Worm (Caenorhabditis elegans) whole organism, L1 larva: Measurements from ENCODE around the gene F46G11.4.
A peak's percentile ranks its signal among the peaks of the same experiment; 100 is the strongest.

Experiments used
- C16A3.4 ChIP-seq: fragments of 150-350 bp; optimal IDR thresholded peaks from 2 replicates; lab custom pipeline; 2014; ENCODE audit warnings: missing biosample characterization, missing genetic modification characterization
- ceh-82 ChIP-seq, 3 experiments: fragments of 150-350 bp in 1 of 3; sonication (generic microtip) in 2 of 3; optimal IDR thresholded peaks; 2 replicates each; lab custom pipeline; 2014 to 2017; ENCODE audit warnings: missing biosample characterization in 3 of 3, missing genetic modification characterization in 3 of 3
- ceh-88 ChIP-seq: fragments of 200-800 bp; sonication (Bioruptor generic); IDR thresholded peaks from 2 replicates; pipeline ENCODE4 v1.3.6; 2022; ENCODE audit warnings: missing genetic modification characterization, missing compliant biosample characterization
- lin-13 ChIP-seq: fragments of 150-350 bp; optimal IDR thresholded peaks from 2 replicates; lab custom pipeline; 2014; ENCODE audit warnings: missing biosample characterization, missing genetic modification reagents, missing genetic modification characterization
- lsy-2 ChIP-seq, 2 experiments: fragments of 150-350 bp; optimal IDR thresholded peaks; 2 replicates each; lab custom pipeline; 2014; ENCODE audit warnings: missing biosample characterization in 2 of 2, missing genetic modification characterization in 2 of 2
- nhr-11 ChIP-seq: fragments of 150-350 bp; optimal IDR thresholded peaks from 2 replicates; lab custom pipeline; 2014; ENCODE audit warnings: missing biosample characterization, missing genetic modification characterization
- rnt-1 ChIP-seq: sonication (generic microtip); optimal IDR thresholded peaks from 2 replicates; lab custom pipeline; 2016; ENCODE audit warnings: mild to moderate bottlenecking, missing genetic modification characterization, moderate library complexity, missing compliant biosample characterization
- snpc-4 ChIP-seq: fragments of 150-350 bp; optimal IDR thresholded peaks from 2 replicates; lab custom pipeline; 2014; ENCODE audit warnings: missing biosample characterization, missing genetic modification characterization
- snu-23 ChIP-seq: sonication (generic microtip); optimal IDR thresholded peaks from 2 replicates; lab custom pipeline; 2016; ENCODE audit warnings: missing genetic modification characterization, missing compliant biosample characterization
- swsn-7 ChIP-seq: sonication (generic microtip); optimal IDR thresholded peaks from 2 replicates; lab custom pipeline; 2016; ENCODE audit warnings: missing genetic modification characterization, missing compliant biosample characterization
- tbx-2 ChIP-seq: sonication (generic microtip); optimal IDR thresholded peaks from 2 replicates; lab custom pipeline; 2016; ENCODE audit warnings: missing genetic modification characterization, missing compliant biosample characterization
- xbp-1 ChIP-seq: sonication (generic microtip); optimal IDR thresholded peaks from 2 replicates; lab custom pipeline; 2016; ENCODE audit warnings: missing genetic modification characterization, missing compliant biosample characterization
- ztf-11 ChIP-seq, 2 experiments: sonication (generic microtip); optimal IDR thresholded peaks; 2 replicates each; lab custom pipeline; 2016 to 2017; ENCODE audit warnings: missing genetic modification characterization in 2 of 2, missing biosample characterization in 1 of 2, missing compliant biosample characterization in 1 of 2

- no peak for TF ChIP-seq ceh-88 (GFP tag; lab: Robert Waterston, UW)
- peak; percentile 9 for TF ChIP-seq xbp-1 (tag; lab: Kevin White, UChicago)
- no peak for TF ChIP-seq C16A3.4 (tag; lab: Kevin White, UChicago)
- TF ChIP-seq snpc-4 (tag; lab: Kevin White, UChicago) = no peak
- TF ChIP-seq tbx-2 (tag; lab: Kevin White, UChicago) = no peak
- TF ChIP-seq ceh-82 (tag; optimal IDR thresholded peaks at IDR 0.05; lab: Kevin White, UChicago) = peak in 1 of 3 experiments; percentile 19
- no peak for TF ChIP-seq lin-13 (GFP tag; lab: Kevin White, UChicago)
- TF ChIP-seq snu-23 = peak; percentile 26
- no peak for TF ChIP-seq lsy-2 (tag; optimal IDR thresholded peaks at IDR 0.05; lab: Kevin White, UChicago)
- no peak for TF ChIP-seq nhr-11 (tag; lab: Kevin White, UChicago)
- no peak for TF ChIP-seq swsn-7 (tag; lab: Kevin White, UChicago)
- TF ChIP-seq ztf-11 (tag; optimal IDR thresholded peaks at IDR 0.05; lab: Kevin White, UChicago) = no peak
- no peak for TF ChIP-seq rnt-1
These were observed 22.3 kb upstream of the F46G11.4 start for ce11 chrX:5820880-5821279.
